Worm (Caenorhabditis elegans) whole organism, L4/young adult: ENCODE measurements around the gene ZK354.6.

Source experiments
- W03F9.2 ChIP-seq: fragments of 150-350 bp; optimal IDR thresholded peaks from 2 replicates; lab custom pipeline; 2014; ENCODE audit warnings: missing biosample characterization, missing genetic modification characterization
- dao-5 ChIP-seq: sonication (generic microtip); optimal IDR thresholded peaks from 2 replicates; lab custom pipeline; 2016; ENCODE audit warnings: missing genotype, missing genetic modification characterization, moderate library complexity, missing compliant biosample characterization
- him-1 ChIP-seq: sonication (generic microtip); optimal IDR thresholded peaks from 2 replicates; lab custom pipeline; 2016; ENCODE audit warnings: missing genotype, missing genetic modification reagents, missing genetic modification characterization, missing compliant biosample characterization

DNA sequence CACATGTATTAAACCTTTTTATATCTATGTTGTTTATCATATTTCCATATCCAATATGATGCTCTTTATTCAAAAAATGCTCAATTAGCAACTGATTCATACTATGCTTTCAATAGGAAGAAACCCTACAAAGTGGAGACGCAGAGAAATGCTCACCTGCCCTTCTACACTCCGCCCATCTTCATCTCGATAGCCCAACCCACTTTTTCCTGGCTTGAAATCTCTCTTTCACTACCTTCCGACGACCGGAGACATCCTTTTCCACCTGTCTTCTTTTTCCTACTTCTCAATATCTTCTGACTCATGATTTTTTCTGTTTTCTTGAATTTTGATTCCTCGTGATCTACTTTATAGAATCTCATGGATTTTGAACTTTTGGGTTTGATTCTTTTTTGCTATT is 8.4 kb downstream of the ZK354.6 start:
- TF ChIP-seq dao-5: no peak
- TF ChIP-seq him-1 (tag; lab: Kevin White, UChicago): no peak
- no peak for TF ChIP-seq W03F9.2 (tag; lab: Kevin White, UChicago)
